Worm (Caenorhabditis elegans): ENCODE measurements around the gene W07G4.8.

W07G4.8 gene

DNA sequence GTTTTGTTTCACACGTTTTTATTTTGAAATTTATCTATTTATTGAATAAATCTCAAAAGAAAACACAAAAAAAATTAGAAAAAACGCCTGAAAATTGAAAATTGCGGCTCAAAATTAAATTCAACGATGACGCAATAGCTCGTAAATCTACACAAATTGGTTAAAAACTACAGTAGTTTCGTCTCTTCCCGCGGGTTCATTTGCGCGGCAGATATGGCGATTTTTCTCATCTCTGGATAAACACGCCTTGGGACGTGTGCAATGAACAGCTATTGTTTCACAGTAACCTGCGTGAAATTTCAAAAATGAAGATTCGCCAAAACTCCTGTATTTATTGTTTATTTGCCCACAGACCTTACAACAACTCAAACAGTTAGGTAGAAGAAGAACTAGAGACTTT lies 40.1 kb downstream of the W07G4.8 start:
- TF ChIP-seq R02D3.7 (tag; optimal IDR thresholded peaks at IDR 0.05) (peak; percentile 43), Y75B8A.6 (GFP tag; IDR thresholded peaks at IDR 0.05) (no peak)

- peak in 1 of 2 experiments; percentile 3 for TF ChIP-seq unc-62 (GFP tag; optimal IDR thresholded peaks at IDR 0.05 in 1 of 2)
- TF ChIP-seq unc-62 (tag; optimal IDR thresholded peaks at IDR 0.05), result no peak
- TF ChIP-seq madf-9 (GFP tag; conservative IDR thresholded peaks at IDR 0.05), result no peak
Observed at ce11 chrV:13008825-13009224, 40.5 kb downstream of the W07G4.8 start, which contains the start of gene F15B9.10. F15B9.10 (minus strand) TSS chrV:13008925.

DNA sequence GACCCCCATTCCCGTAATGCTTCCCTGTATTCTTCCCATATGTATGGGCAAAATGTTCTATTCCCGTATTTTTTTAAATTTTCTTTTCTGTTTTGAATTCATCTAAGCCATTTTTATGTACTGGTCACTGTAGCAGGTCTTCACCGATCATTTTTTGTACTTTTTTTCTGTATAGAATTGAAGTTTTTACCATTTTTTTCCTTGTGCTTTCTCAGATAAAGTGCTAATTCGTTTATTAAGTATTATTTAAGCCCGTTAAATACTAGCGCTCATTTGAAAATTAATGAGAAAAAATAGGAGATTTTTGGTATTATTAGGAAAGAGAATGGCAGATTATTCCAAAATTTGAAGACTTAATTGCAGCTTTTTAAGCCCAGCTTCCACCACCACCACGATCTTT lies 42.6 kb downstream of the W07G4.8 start:
- no peak for TF ChIP-seq lin-39 (tag; optimal IDR thresholded peaks at IDR 0.05)
- TF ChIP-seq arid-1 (GFP tag; conservative IDR thresholded peaks at IDR 0.05), result 0 out of 2 replicates have a peak, but pooled peaks have one; percentile 28
- peak; percentile 40 for TF ChIP-seq lin-38 (GFP tag; IDR thresholded peaks at IDR 0.05)

DNA sequence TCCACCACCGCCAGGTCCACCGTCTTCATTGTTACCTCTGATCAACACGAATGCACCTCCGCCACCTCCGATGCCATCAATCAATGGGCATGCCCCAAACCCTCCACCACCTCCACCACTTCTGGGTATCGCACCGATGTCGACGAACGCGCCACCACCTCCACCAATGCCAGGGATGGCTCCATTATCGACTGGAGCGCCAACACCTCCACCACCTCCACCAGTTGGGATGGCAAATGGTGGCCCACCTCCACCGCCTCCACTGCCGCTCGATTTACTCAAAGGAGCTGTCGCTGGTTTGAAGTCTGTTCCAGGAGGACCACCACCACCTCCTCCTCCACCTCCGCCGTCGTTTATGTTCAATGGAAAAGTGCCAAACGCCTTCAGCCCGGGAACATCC lies 45.0 kb downstream of the W07G4.8 start:
- peak; percentile 90 for TF ChIP-seq set-16 (GFP tag; IDR thresholded peaks at IDR 0.05)
- no peak for TF ChIP-seq dve-1 (tag; optimal IDR thresholded peaks at IDR 0.05; ENCODE audit: insufficient read depth)
- TF ChIP-seq D1046.2 (GFP tag; IDR thresholded peaks at IDR 0.05), result peak; percentile 71; the same call in 1 of the 2 replicates
- no peak for TF ChIP-seq nhr-42 (GFP tag; IDR thresholded peaks at IDR 0.05)
- peak; percentile 69 for TF ChIP-seq aha-1 (tag)

- peak; percentile 68 for TF ChIP-seq rbr-2 (tag; optimal IDR thresholded peaks at IDR 0.05)
- peak; percentile 65 for TF ChIP-seq dmd-6 (GFP tag; IDR thresholded peaks at IDR 0.05)
- TF ChIP-seq nhr-41 (GFP tag; IDR thresholded peaks at IDR 0.05), result peak; percentile 89
- peak; percentile 46 to 88 for TF ChIP-seq daf-16 (GFP tag; optimal IDR thresholded peaks at IDR 0.05)
- peak; percentile 65 for TF ChIP-seq daf-16 (tag; optimal IDR thresholded peaks at IDR 0.05)
- no peak for TF ChIP-seq nhr-25 (tag; optimal IDR thresholded peaks at IDR 0.05; ENCODE audit: borderline replicate concordance, insufficient read depth)
- TF ChIP-seq spr-3 (GFP tag; optimal IDR thresholded peaks at IDR 0.05), result peak; percentile 86
- TF ChIP-seq F44E2.7 (GFP tag; IDR thresholded peaks at IDR 0.05), result 0 out of 2 replicates have a peak, but pooled peaks have one; percentile 61
- peak; percentile 64 for TF ChIP-seq hlh-11 (tag; optimal IDR thresholded peaks at IDR 0.05)
- TF ChIP-seq R02D3.7 (tag; optimal IDR thresholded peaks at IDR 0.05), result no peak
- TF ChIP-seq fos-1 (tag; optimal IDR thresholded peaks at IDR 0.05), result no peak
- TF ChIP-seq dmd-8 (GFP tag; IDR thresholded peaks at IDR 0.05), result peak; percentile 95
- TF ChIP-seq F49E8.2 (tag; optimal IDR thresholded peaks at IDR 0.05; ENCODE audit: borderline replicate concordance), result peak; percentile 65
- peak; percentile 94 for TF ChIP-seq hmg-1.1 (GFP tag; IDR thresholded peaks at IDR 0.05)
- no peak for TF ChIP-seq nhr-10 (tag; optimal IDR thresholded peaks at IDR 0.05)
- peak; percentile 69; the same call in 1 of the 2 replicates for TF ChIP-seq D1046.2 (GFP tag; IDR thresholded peaks at IDR 0.05)
- 0 out of 2 replicates have a peak, but pooled peaks have one; percentile 48 for TF ChIP-seq nhr-42 (GFP tag; IDR thresholded peaks at IDR 0.05)
- peak; percentile 94 for TF ChIP-seq daf-19 (GFP tag; conservative IDR thresholded peaks at IDR 0.05)
- TF ChIP-seq saeg-2 (GFP tag; IDR thresholded peaks at IDR 0.05), result no peak
- TF ChIP-seq aha-1 (tag), result peak; percentile 42
- no peak for TF ChIP-seq zfp-2 (tag; optimal IDR thresholded peaks at IDR 0.05)
- TF ChIP-seq unc-130 (GFP tag; optimal IDR thresholded peaks at IDR 0.05), result peak; percentile 50
- TF ChIP-seq jun-1 (tag; optimal IDR thresholded peaks at IDR 0.05), result no peak
- TF ChIP-seq pha-4 (GFP tag; IDR thresholded peaks at IDR 0.05), result peak; percentile 92
- no peak for TF ChIP-seq pha-4 (tag; optimal IDR thresholded peaks at IDR 0.05)
- peak; percentile 68 for TF ChIP-seq nhr-48 (tag; optimal IDR thresholded peaks at IDR 0.05)
- peak; percentile 81 for TF ChIP-seq arid-1 (GFP tag; conservative IDR thresholded peaks at IDR 0.05)
- 0 out of 2 replicates have a peak, but pooled peaks have one; percentile 65 for TF ChIP-seq Y75B8A.6 (GFP tag; IDR thresholded peaks at IDR 0.05)
- TF ChIP-seq gei-8 (GFP tag; optimal IDR thresholded peaks at IDR 0.05), result peak; percentile 62
- peak; percentile 80 for TF ChIP-seq dve-1 (tag; optimal IDR thresholded peaks at IDR 0.05; ENCODE audit: insufficient read depth)
- peak; percentile 14 for TF ChIP-seq lir-3 (tag; optimal IDR thresholded peaks at IDR 0.05)
- no peak for TF ChIP-seq sdz-12 (GFP tag; optimal IDR thresholded peaks at IDR 0.05)
- peak; percentile 50 for TF ChIP-seq php-3 (GFP tag; IDR thresholded peaks at IDR 0.05)
- no peak for TF ChIP-seq daf-8 (GFP tag; IDR thresholded peaks at IDR 0.05)
- TF ChIP-seq mxl-3 (GFP tag; optimal IDR thresholded peaks at IDR 0.05), result peak; percentile 64
- peak; percentile 53; the same call in 1 of the 2 replicates for TF ChIP-seq madf-9 (GFP tag; conservative IDR thresholded peaks at IDR 0.05)
- 0 out of 2 replicates have a peak, but pooled peaks have one; percentile 41 for TF ChIP-seq dmd-9 (GFP tag; IDR thresholded peaks at IDR 0.05)
Observed at ce11 chrV:13003378-13003777, 46.0 kb downstream of the W07G4.8 start.
